Worm (Caenorhabditis elegans): Measurements from ENCODE around the gene icl-1.

DNA sequence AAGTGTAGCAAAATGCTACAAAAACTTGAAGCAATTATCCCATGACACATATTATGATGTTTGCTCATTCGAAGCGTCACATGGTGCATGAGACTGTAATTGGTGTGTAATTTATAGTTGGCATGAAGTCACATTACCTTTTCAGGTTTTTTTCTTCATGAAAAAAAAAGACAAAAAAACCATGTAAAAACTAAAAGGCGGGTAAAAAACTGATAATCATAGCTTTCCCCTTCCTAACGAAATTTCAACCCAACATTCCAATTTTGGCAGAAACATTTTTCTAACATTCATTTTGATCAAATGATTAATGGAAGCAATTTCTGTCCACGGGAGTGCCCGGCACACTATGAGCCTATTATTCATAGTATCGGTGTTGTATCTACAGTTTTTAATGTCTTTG, 20.2 kb upstream of the icl-1 start, which contains the start of gene sri-4:
- TF ChIP-seq him-1 (tag; optimal IDR thresholded peaks at IDR 0.05) (no peak), W03F9.2 (tag; optimal IDR thresholded peaks at IDR 0.05) (no peak)
